Fruit fly (Drosophila melanogaster) whole organism, wandering third instar larva: ENCODE results near the gene CG32603.

ENCODE experiments used
- br ChIP-seq: fragments of 200-800 bp; sonication (Bioruptor generic); optimal IDR thresholded peaks from 2 replicates; lab custom pipeline; 2016; ENCODE audit warnings: missing biosample characterization, missing genetic modification characterization
- brk ChIP-seq: fragments of 200-800 bp; sonication (Bioruptor generic); optimal IDR thresholded peaks from 2 replicates; lab custom pipeline; 2016; ENCODE audit warnings: missing biosample characterization, mild to moderate bottlenecking, missing genetic modification characterization
- psq ChIP-seq: fragments of 200-800 bp; sonication (Bioruptor generic); optimal IDR thresholded peaks from 3 replicates; lab custom pipeline; 2017; ENCODE audit warnings: missing biosample characterization, mild to moderate bottlenecking, missing genetic modification characterization, moderate library complexity
- sv ChIP-seq: fragments of 200-800 bp; sonication (Bioruptor generic); optimal IDR thresholded peaks from 3 replicates; lab custom pipeline; 2016; ENCODE audit warnings: missing biosample characterization, missing genetic modification characterization

DNA sequence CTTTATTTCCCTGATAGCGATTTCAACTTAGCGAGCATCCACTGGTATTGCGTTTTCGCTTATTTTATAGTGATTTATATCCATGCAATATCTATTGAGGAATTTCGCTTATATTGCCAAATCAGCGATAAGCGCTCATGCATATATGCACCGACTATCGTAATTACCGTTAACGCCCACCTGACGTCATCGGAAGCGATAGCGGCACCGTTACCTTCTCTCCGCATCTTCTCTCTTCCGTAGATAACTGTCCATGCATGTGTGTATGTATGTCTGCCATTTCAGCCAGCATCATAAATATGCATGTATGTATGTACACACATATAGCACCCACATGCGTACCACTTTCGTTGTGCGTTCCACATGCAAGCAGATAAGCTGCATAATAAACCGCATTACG, 36.8 kb downstream of the CG32603 start:
- TF ChIP-seq psq (GFP tag; lab: Kevin White, UChicago) (no peak), br (GFP tag; lab: Kevin White, UChicago) (no peak), sv (GFP tag; lab: Kevin White, UChicago) (no peak), brk (GFP tag; lab: Kevin White, UChicago) (no peak)
